Fruit fly (Drosophila melanogaster): ENCODE measurements around the gene CG42747.

CG42747 gene

dm6 chr3L:6482838-6483237, 82.4 kb downstream of the CG42747 start (continued):
- no peak for TF ChIP-seq tna (GFP tag; IDR thresholded peaks at IDR 0.05; ENCODE audit: partially characterized antibody)
- TF ChIP-seq ro (GFP tag; IDR thresholded peaks at IDR 0.05), result no peak
- no peak for TF ChIP-seq danr (GFP tag; IDR thresholded peaks at IDR 0.05)
- peak; percentile 32 for TF ChIP-seq unpg (GFP tag; optimal IDR thresholded peaks at IDR 0.05)
- no peak for TF ChIP-seq CrebB (tag; optimal IDR thresholded peaks at IDR 0.05)
- TF ChIP-seq org-1 (GFP tag; optimal IDR thresholded peaks at IDR 0.05), result no peak
- peak; percentile 40; the same call in 1 of the 3 replicates for TF ChIP-seq row (GFP tag; IDR thresholded peaks at IDR 0.05)
- TF ChIP-seq CG14965 (GFP tag; optimal IDR thresholded peaks at IDR 0.05; ENCODE audit: borderline replicate concordance), result no peak
- TF ChIP-seq Oaz (GFP tag; IDR thresholded peaks at IDR 0.05), result 0 out of 2 replicates have a peak, but pooled peaks have one; percentile 4
- peak; percentile 10 for TF ChIP-seq Sox100B (GFP tag; optimal IDR thresholded peaks at IDR 0.05)
- TF ChIP-seq Lpt (GFP tag; optimal IDR thresholded peaks at IDR 0.05), result no peak
- no peak for TF ChIP-seq CG9797 (GFP tag; optimal IDR thresholded peaks at IDR 0.05)
- TF ChIP-seq CG3281 (GFP tag; optimal IDR thresholded peaks at IDR 0.05), result no peak
- TF ChIP-seq Stat92E (GFP tag; optimal IDR thresholded peaks at IDR 0.05), result no peak
- TF ChIP-seq tx (GFP tag; optimal IDR thresholded peaks at IDR 0.05), result no peak
- TF ChIP-seq D19B (GFP tag; optimal IDR thresholded peaks at IDR 0.05), result no peak
- no peak for TF ChIP-seq CG8290 (GFP tag; optimal IDR thresholded peaks at IDR 0.05)
- no peak for TF ChIP-seq CG8290 (tag; optimal IDR thresholded peaks at IDR 0.05)
- no peak for TF ChIP-seq CG42726 (GFP tag; IDR thresholded peaks at IDR 0.05; ENCODE audit: partially characterized antibody)
- no peak for TF ChIP-seq vfl (GFP tag; optimal IDR thresholded peaks at IDR 0.05)
- no peak for TF ChIP-seq CG14667 (GFP tag; IDR thresholded peaks at IDR 0.05)
- TF ChIP-seq CG9437 (GFP tag; optimal IDR thresholded peaks at IDR 0.05), result peak; percentile 5
- TF ChIP-seq CG6791 (GFP tag; IDR thresholded peaks at IDR 0.05; ENCODE audit: partially characterized antibody), result no peak
- TF ChIP-seq Sox102F (GFP tag; optimal IDR thresholded peaks at IDR 0.05), result peak; percentile 77
- peak; percentile 30; the same call in 1 of the 2 replicates for TF ChIP-seq CG14441 (GFP tag; IDR thresholded peaks at IDR 0.05)
- TF ChIP-seq Hr3 (GFP tag; optimal IDR thresholded peaks at IDR 0.05), result no peak
- TF ChIP-seq CG33557 (GFP tag; optimal IDR thresholded peaks at IDR 0.05), result no peak
- no peak for TF ChIP-seq CG1024 (GFP tag; IDR thresholded peaks at IDR 0.05)
- no peak for TF ChIP-seq HHEX (GFP tag; optimal IDR thresholded peaks at IDR 0.05)
- TF ChIP-seq CG13287 (GFP tag; IDR thresholded peaks at IDR 0.05; ENCODE audit: partially characterized antibody), result no peak
- TF ChIP-seq CG6689 (GFP tag; IDR thresholded peaks at IDR 0.05), result 0 out of 2 replicates have a peak, but pooled peaks have one; percentile 18
- 0 out of 2 replicates have a peak, but pooled peaks have one; percentile 14 for TF ChIP-seq ap (GFP tag; IDR thresholded peaks at IDR 0.05)
- TF ChIP-seq ato (GFP tag; IDR thresholded peaks at IDR 0.05; ENCODE audit: partially characterized antibody), result no peak
- TF ChIP-seq CG2116 (GFP tag; optimal IDR thresholded peaks at IDR 0.05), result no peak
- TF ChIP-seq CG4404 (GFP tag; IDR thresholded peaks at IDR 0.05), result no peak
- peak; percentile 34 for TF ChIP-seq CG7839 (tag; optimal IDR thresholded peaks at IDR 0.05)
- TF ChIP-seq Optix (GFP tag; IDR thresholded peaks at IDR 0.05), result no peak
- 0 out of 3 replicates have a peak, but pooled peaks have one; percentile 35 for TF ChIP-seq otp (GFP tag; IDR thresholded peaks at IDR 0.05)
- no peak for TF ChIP-seq CG8478 (optimal IDR thresholded peaks at IDR 0.05)
- no peak for TF ChIP-seq lov (optimal IDR thresholded peaks at IDR 0.05)
- TF ChIP-seq lov (GFP tag; IDR thresholded peaks at IDR 0.05), result 0 out of 3 replicates have a peak, but pooled peaks have one; percentile 38
- no peak for TF ChIP-seq Jarid2 (GFP tag; optimal IDR thresholded peaks at IDR 0.05)
- no peak for TF ChIP-seq CG11398 (GFP tag; optimal IDR thresholded peaks at IDR 0.05)
- TF ChIP-seq Lhr (GFP tag; optimal IDR thresholded peaks at IDR 0.05), result no peak
- TF ChIP-seq CG11504 (tag; optimal IDR thresholded peaks at IDR 0.05), result no peak
- TF ChIP-seq ken (GFP tag; IDR thresholded peaks at IDR 0.05), result peak; percentile 77
- no peak for TF ChIP-seq CG7745 (tag; optimal IDR thresholded peaks at IDR 0.05)
- TF ChIP-seq Bdp1 (GFP tag; optimal IDR thresholded peaks at IDR 0.05), result no peak
- TF ChIP-seq CG6765 (GFP tag; optimal IDR thresholded peaks at IDR 0.05), result no peak
- peak; percentile 49 for TF ChIP-seq phol (tag; optimal IDR thresholded peaks at IDR 0.05)
- no peak for TF ChIP-seq Fer3 (tag; optimal IDR thresholded peaks at IDR 0.05)
